Worm (Caenorhabditis elegans) whole organism, young adult: ENCODE results near the gene F49C12.1.
A peak's percentile ranks its signal among the peaks of the same experiment; 100 is the strongest.
"Not testable (repeated sequence)": the region's sequence is repeated elsewhere in the genome, so short reads cannot be mapped to it uniquely, and the experiment has no call there.

Experiments used
- D2030.7 ChIP-seq: fragments of 200-800 bp; sonication (Bioruptor generic); IDR thresholded peaks from 2 replicates; pipeline ENCODE4 v1.3.6; 2022; ENCODE audit warnings: missing genetic modification reagents, missing genetic modification characterization, missing compliant biosample characterization
- F57A8.1 ChIP-seq: fragments of 200-800 bp; sonication (Bioruptor generic); optimal IDR thresholded peaks from 2 replicates; lab custom pipeline; 2018; ENCODE audit warnings: mild to moderate bottlenecking, missing genetic modification characterization, moderate library complexity, missing compliant biosample characterization
- K12H6.12 ChIP-seq: fragments of 200-800 bp; sonication (Bioruptor generic); optimal IDR thresholded peaks from 2 replicates; lab custom pipeline; 2018; ENCODE audit warnings: mild to moderate bottlenecking, missing genetic modification characterization, missing compliant biosample characterization
- attf-3 ChIP-seq: fragments of 200-800 bp; sonication (Bioruptor generic); conservative IDR thresholded peaks from 2 replicates; pipeline ENCODE4 v1.3.6; 2022; ENCODE audit warnings: missing genetic modification reagents, missing genetic modification characterization, missing compliant biosample characterization
- attf-5 ChIP-seq: fragments of 200-800 bp; sonication (Bioruptor generic); optimal IDR thresholded peaks from 2 replicates; lab custom pipeline; 2018; ENCODE audit warnings: mild to moderate bottlenecking, missing genetic modification characterization, missing compliant biosample characterization
- attf-6 ChIP-seq: fragments of 200-800 bp; sonication (Bioruptor generic); IDR thresholded peaks from 2 replicates; pipeline ENCODE4 v1.3.6; 2022; ENCODE audit warnings: missing genetic modification reagents, missing genetic modification characterization, missing compliant biosample characterization
- cebp-1 ChIP-seq, 2 experiments: fragments of 200-800 bp in 1 of 2; sonication (Bioruptor generic) in 1 of 2; sonication (generic microtip) in 1 of 2; IDR thresholded peaks in 1 of 2; optimal IDR thresholded peaks in 1 of 2; 2 replicates each; pipeline versions ENCODE4 v1.3.6 to Lab custom; 2017 to 2022; ENCODE audit warnings: missing compliant biosample characterization in 2 of 2, missing genetic modification characterization in 2 of 2, mild to moderate bottlenecking in 1 of 2, missing genetic modification reagents in 1 of 2, moderate library complexity in 1 of 2
- ceh-100 ChIP-seq: fragments of 200-800 bp; sonication (Bioruptor generic); IDR thresholded peaks from 2 replicates; pipeline ENCODE4 v1.3.6; 2022; ENCODE audit warnings: missing genetic modification reagents, missing genetic modification characterization, missing compliant biosample characterization
- ceh-27 ChIP-seq: fragments of 200-800 bp; sonication (Bioruptor generic); optimal IDR thresholded peaks from 2 replicates; lab custom pipeline; 2018; ENCODE audit warnings: mild to moderate bottlenecking, missing genetic modification characterization, moderate library complexity, missing compliant biosample characterization
- ceh-79 ChIP-seq: sonication (generic microtip); optimal IDR thresholded peaks from 2 replicates; lab custom pipeline; 2017; ENCODE audit warnings: mild to moderate bottlenecking, missing genetic modification characterization, missing compliant biosample characterization
- dox-1 ChIP-seq: fragments of 200-800 bp; sonication (Bioruptor generic); IDR thresholded peaks from 2 replicates; pipeline ENCODE4 v1.3.6; 2022; ENCODE audit warnings: missing genetic modification reagents, missing genetic modification characterization, missing compliant biosample characterization
- dpff-1 ChIP-seq: sonication (generic microtip); optimal IDR thresholded peaks from 2 replicates; lab custom pipeline; 2017; ENCODE audit warnings: mild to moderate bottlenecking, missing genetic modification characterization, missing compliant biosample characterization
- ets-4 ChIP-seq: fragments of 200-800 bp; sonication (Bioruptor generic); optimal IDR thresholded peaks from 2 replicates; lab custom pipeline; 2018; ENCODE audit warnings: mild to moderate bottlenecking, missing genetic modification characterization, missing compliant biosample characterization
- fkh-3 ChIP-seq: sonication (generic microtip); optimal IDR thresholded peaks from 2 replicates; lab custom pipeline; 2016; ENCODE audit warnings: mild to moderate bottlenecking, missing genetic modification characterization, missing compliant biosample characterization
- him-1 ChIP-seq: sonication (generic microtip); optimal IDR thresholded peaks from 2 replicates; lab custom pipeline; 2016; ENCODE audit warnings: missing genotype, missing genetic modification reagents, missing genetic modification characterization, missing compliant biosample characterization
- hmg-1.2 ChIP-seq: fragments of 200-800 bp; sonication (Bioruptor generic); IDR thresholded peaks from 2 replicates; pipeline ENCODE4 v1.3.6; 2022; ENCODE audit warnings: missing genetic modification reagents, missing genetic modification characterization, missing compliant biosample characterization
- hmg-20 ChIP-seq: fragments of 200-800 bp; sonication (Bioruptor generic); IDR thresholded peaks from 2 replicates; pipeline ENCODE4 v1.3.6; 2022; ENCODE audit warnings: missing genetic modification reagents, missing genetic modification characterization, missing compliant biosample characterization
- lin-26 ChIP-seq: fragments of 200-800 bp; sonication (Bioruptor generic); IDR thresholded peaks from 2 replicates; pipeline ENCODE4 v1.3.6; 2022; ENCODE audit warnings: missing genetic modification reagents, missing genetic modification characterization, missing compliant biosample characterization
- lin-35 ChIP-seq, 3 experiments: fragments of 150-350 bp in 2 of 3; sonication (generic microtip) in 1 of 3; optimal IDR thresholded peaks; 2 replicates each; lab custom pipeline; 2014 to 2018; ENCODE audit warnings: missing biosample characterization in 3 of 3, missing genetic modification characterization in 3 of 3, missing genetic modification reagents in 3 of 3
- lin-40 ChIP-seq: sonication (generic microtip); optimal IDR thresholded peaks from 2 replicates; lab custom pipeline; 2016; ENCODE audit warnings: missing genetic modification characterization, mild to moderate bottlenecking, missing compliant biosample characterization, missing genotype, missing genetic modification reagents
- lin-54 ChIP-seq: fragments of 200-800 bp; sonication (Bioruptor generic); optimal IDR thresholded peaks from 2 replicates; lab custom pipeline; 2018; ENCODE audit warnings: mild to moderate bottlenecking, missing genetic modification characterization, missing compliant biosample characterization
- lsl-1 ChIP-seq: fragments of 200-800 bp; sonication (Bioruptor generic); optimal IDR thresholded peaks from 2 replicates; lab custom pipeline; 2018; ENCODE audit warnings: mild to moderate bottlenecking, missing genetic modification characterization, moderate library complexity, missing compliant biosample characterization
- lsy-27 ChIP-seq: sonication (generic microtip); optimal IDR thresholded peaks from 2 replicates; lab custom pipeline; 2017; ENCODE audit warnings: missing genetic modification characterization, mild to moderate bottlenecking, missing compliant biosample characterization, antibody characterized with exemption, missing genotype, borderline replicate concordance; ENCODE audit not compliant: insufficient read depth
- madf-10 ChIP-seq: sonication (generic microtip); optimal IDR thresholded peaks from 2 replicates; lab custom pipeline; 2016; ENCODE audit warnings: mild to moderate bottlenecking, missing genetic modification characterization, missing compliant biosample characterization
- mel-28 ChIP-seq: sonication (generic microtip); optimal IDR thresholded peaks from 2 replicates; lab custom pipeline; 2016; ENCODE audit warnings: borderline replicate concordance, mild to moderate bottlenecking, missing genetic modification characterization, missing compliant biosample characterization
- nhr-80 ChIP-seq: sonication (generic microtip); optimal IDR thresholded peaks from 2 replicates; lab custom pipeline; 2016; ENCODE audit warnings: missing genetic modification characterization, missing compliant biosample characterization
- rpc-1 ChIP-seq, 2 experiments: fragments of 150-350 bp in 1 of 2; sonication (generic microtip) in 1 of 2; optimal IDR thresholded peaks; 2 replicates each; lab custom pipeline; 2014 to 2018; ENCODE audit warnings: missing biosample characterization in 1 of 2, missing genetic modification characterization in 1 of 2, missing genetic modification reagents in 1 of 2, missing genotype in 1 of 2
- sea-2 ChIP-seq: fragments of 200-800 bp; sonication (Bioruptor generic); IDR thresholded peaks from 2 replicates; pipeline ENCODE4 v1.3.6; 2022; ENCODE audit warnings: missing genetic modification characterization, missing compliant biosample characterization
- snpc-3.4 ChIP-seq: sonication (generic microtip); optimal IDR thresholded peaks from 2 replicates; lab custom pipeline; 2017; ENCODE audit warnings: missing genetic modification characterization, mild to moderate bottlenecking, missing compliant biosample characterization, antibody characterized with exemption, moderate library complexity, missing genotype, missing genetic modification reagents
- snpc-4 ChIP-seq, 5 experiments: fragments of 150-350 bp in 1 of 5; sonication (generic microtip) in 4 of 5; optimal IDR thresholded peaks; 2 replicates each; lab custom pipeline; 2014 to 2018; ENCODE audit warnings: missing genetic modification characterization in 5 of 5, missing biosample characterization in 3 of 5, antibody characterized with exemption in 2 of 5, mild to moderate bottlenecking in 2 of 5, missing compliant biosample characterization in 2 of 5, missing genotype in 2 of 5, moderate library complexity in 2 of 5, missing genetic modification reagents in 1 of 5
- unc-130 ChIP-seq: sonication (generic microtip); optimal IDR thresholded peaks from 2 replicates; lab custom pipeline; 2016; ENCODE audit warnings: missing genetic modification reagents, missing genetic modification characterization, missing compliant biosample characterization
- ztf-18 ChIP-seq: sonication (generic microtip); optimal IDR thresholded peaks from 2 replicates; lab custom pipeline; 2016; ENCODE audit warnings: missing genotype, mild to moderate bottlenecking, missing genetic modification characterization, missing compliant biosample characterization
- ztf-26 ChIP-seq: sonication (generic microtip); optimal IDR thresholded peaks from 2 replicates; lab custom pipeline; 2017; ENCODE audit warnings: missing genetic modification characterization, missing compliant biosample characterization
- ztf-3 ChIP-seq: fragments of 200-800 bp; sonication (Bioruptor generic); optimal IDR thresholded peaks from 2 replicates; lab custom pipeline; 2018; ENCODE audit warnings: mild to moderate bottlenecking, missing genetic modification characterization, missing compliant biosample characterization
- ztf-6 ChIP-seq: fragments of 200-800 bp; sonication (Bioruptor generic); IDR thresholded peaks from 2 replicates; pipeline ENCODE4 v1.3.6; 2022; ENCODE audit warnings: missing genetic modification reagents, missing genetic modification characterization, missing compliant biosample characterization

Gene F49C12.1

ce11 chrIV:9316068-9316681 is 20.0 kb upstream of the F49C12.1 start, which contains the start of the genes F49C12.9 and rpn-7:
TSS of gene F49C12.9 (minus strand) at chrIV:9316215.
TSS of gene rpn-7 (plus strand) at chrIV:9316631.
- TF ChIP-seq snpc-4 (GFP tag; optimal IDR thresholded peaks at IDR 0.05; lab: Kevin White, UChicago), result no peak
- peak in 3 of 4 experiments; percentile 1 to 45 (median 15) for TF ChIP-seq snpc-4 (tag; optimal IDR thresholded peaks at IDR 0.05; lab: Kevin White, UChicago)
- TF ChIP-seq attf-6 (GFP tag; lab: Robert Waterston, UW), result no peak
- TF ChIP-seq lin-35 (GFP tag; optimal IDR thresholded peaks at IDR 0.05; lab: Kevin White, UChicago), result peak in 1 of 3 experiments; percentile 29
- peak; percentile 4 for TF ChIP-seq nhr-80 (tag; lab: Kevin White, UChicago)
- no peak for TF ChIP-seq ztf-18 (tag; lab: Kevin White, UChicago)
- peak; percentile 8 for TF ChIP-seq lin-54 (GFP tag; lab: Kevin White, UChicago)
- TF ChIP-seq attf-3 (GFP tag; lab: Robert Waterston, UW), result 0 out of 2 replicates have a peak, but pooled peaks have one; percentile 9
- TF ChIP-seq ceh-27 (GFP tag; lab: Kevin White, UChicago), result no peak
- TF ChIP-seq lin-26 (GFP tag; lab: Robert Waterston, UW), result no peak
- TF ChIP-seq rpc-1 (optimal IDR thresholded peaks at IDR 0.05; lab: Kevin White, UChicago), result peak; percentile 9
- no peak for TF ChIP-seq rpc-1 (tag; optimal IDR thresholded peaks at IDR 0.05; lab: Kevin White, UChicago)
- TF ChIP-seq unc-130 (GFP tag; lab: Kevin White, UChicago), result no peak
- peak; percentile 21; the same call in 1 of the 2 replicates for TF ChIP-seq cebp-1 (GFP tag; IDR thresholded peaks at IDR 0.05; lab: Robert Waterston, UW)
- TF ChIP-seq cebp-1 (tag; optimal IDR thresholded peaks at IDR 0.05; lab: Kevin White, UChicago), result peak; percentile 79
- TF ChIP-seq snpc-3.4 (tag; lab: Kevin White, UChicago), result peak; percentile 10
- TF ChIP-seq F57A8.1, result no peak
- no peak for TF ChIP-seq sea-2 (GFP tag; lab: Robert Waterston, UW)
- TF ChIP-seq D2030.7, result peak; percentile 29; the same call in 1 of the 2 replicates
- TF ChIP-seq dox-1 (GFP tag; lab: Robert Waterston, UW), result 0 out of 2 replicates have a peak, but pooled peaks have one; percentile 30
- TF ChIP-seq fkh-3 (tag; lab: Kevin White, UChicago), result no peak
- peak; percentile 22; the same call in 1 of the 2 replicates for TF ChIP-seq hmg-1.2 (GFP tag; lab: Robert Waterston, UW)

DNA sequence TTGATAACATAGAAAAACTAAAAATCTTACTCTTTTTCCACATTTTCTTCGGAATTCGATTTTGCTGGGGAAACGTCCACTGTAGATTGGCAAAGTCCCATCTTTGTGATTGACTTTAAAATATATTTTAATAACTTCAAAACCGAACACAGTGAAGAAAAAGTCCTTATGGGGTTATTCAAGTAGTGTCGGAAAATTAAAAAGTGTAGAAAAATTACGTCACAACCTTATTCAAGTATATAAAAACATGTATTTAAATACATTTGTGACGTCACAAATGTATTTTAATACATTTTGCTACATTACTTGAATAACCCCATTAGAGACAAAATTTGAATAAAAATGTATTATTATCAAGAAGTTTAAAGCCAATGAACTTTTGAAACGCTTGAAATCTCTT is 16.7 kb upstream of the F49C12.1 start, which contains the start of gene F49C12.7:
TSS of gene F49C12.7 (minus strand) at position 101 of the 400 bp plus-strand sequence.
- not testable (repeated sequence) for TF ChIP-seq sea-2 (GFP tag; lab: Robert Waterston, UW); hmg-20 (GFP tag; lab: Robert Waterston, UW); dpff-1 (tag; lab: Kevin White, UChicago)

DNA sequence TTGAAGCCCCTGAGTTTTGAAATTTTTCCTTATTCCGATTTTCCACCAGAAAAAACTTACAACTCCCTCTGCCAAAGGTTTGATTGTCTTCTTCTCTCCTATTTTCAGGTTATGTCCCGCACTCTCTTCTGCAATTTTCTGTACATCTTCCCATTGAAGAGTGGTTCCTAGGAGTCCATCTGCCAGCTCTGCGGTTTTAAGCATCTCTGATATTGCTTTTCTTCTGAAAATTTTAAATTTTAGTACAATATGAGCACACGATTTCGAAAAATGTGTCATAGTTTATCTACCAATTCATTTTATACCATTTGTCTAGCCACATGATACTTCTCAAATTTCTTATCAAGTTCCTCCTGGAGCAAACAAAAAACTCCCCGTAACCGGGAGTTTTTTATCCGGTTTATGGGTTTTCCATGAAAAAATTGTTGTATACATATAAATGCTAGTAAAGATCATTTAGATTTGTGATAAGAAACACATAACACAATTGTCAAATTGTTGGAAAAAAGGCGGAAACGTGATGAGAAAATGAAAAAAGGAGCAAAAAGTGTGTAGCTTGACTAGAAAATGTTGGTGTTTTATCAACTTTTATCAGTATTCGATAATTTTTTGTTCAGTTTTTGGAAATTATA is 14.9 kb upstream of the F49C12.1 start:
- no peak for TF ChIP-seq unc-130 (GFP tag; lab: Kevin White, UChicago)
- no peak for TF ChIP-seq ztf-26 (tag; lab: Kevin White, UChicago)
- TF ChIP-seq lsy-27, result no peak
- peak; percentile 45 for TF ChIP-seq ets-4 (GFP tag; lab: Kevin White, UChicago)
- TF ChIP-seq nhr-80 (tag; lab: Kevin White, UChicago), result peak; percentile 73
- no peak for TF ChIP-seq ztf-6 (GFP tag; lab: Robert Waterston, UW)

DNA sequence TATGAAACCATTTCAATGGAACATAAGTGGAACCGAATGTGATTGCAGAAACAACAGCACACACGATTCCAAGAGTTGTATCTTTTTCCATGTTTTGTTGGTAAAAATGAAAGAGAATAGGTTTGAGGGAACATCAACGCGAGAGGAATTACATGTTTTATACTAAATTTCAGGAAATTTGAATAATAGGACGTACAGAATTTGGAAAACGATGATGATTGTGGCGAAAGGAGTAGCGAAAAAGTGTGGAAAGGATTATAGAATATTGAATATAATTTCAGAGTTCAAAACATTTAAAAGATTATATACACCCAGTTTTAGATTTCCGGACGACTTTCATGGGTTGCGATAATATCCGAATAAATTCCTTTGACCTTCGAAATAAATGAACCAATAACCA is 12.8 kb upstream of the F49C12.1 start, which contains the start of gene F49C12.6:
TSS of gene F49C12.6 (minus strand) at position 101 of the 400 bp plus-strand sequence.
- TF ChIP-seq madf-10 (tag; lab: Kevin White, UChicago) (no peak), K12H6.12 (no peak), lin-40 (tag; lab: Kevin White, UChicago) (no peak), ztf-3 (no peak), lsl-1 (GFP tag; lab: Kevin White, UChicago) (no peak), snpc-3.4 (tag; lab: Kevin White, UChicago) (no peak), attf-5 (GFP tag; lab: Kevin White, UChicago) (no peak), fkh-3 (tag; lab: Kevin White, UChicago) (no peak), mel-28 (tag; lab: Kevin White, UChicago) (no peak), ceh-79 (tag; lab: Kevin White, UChicago) (no peak), him-1 (tag; lab: Kevin White, UChicago) (no peak), ceh-100 (no peak)
